Worm (Caenorhabditis elegans): ENCODE results near the gene C09G1.4.
A peak's percentile ranks its signal among the peaks of the same experiment; 100 is the strongest.

C09G1.4 gene

DNA sequence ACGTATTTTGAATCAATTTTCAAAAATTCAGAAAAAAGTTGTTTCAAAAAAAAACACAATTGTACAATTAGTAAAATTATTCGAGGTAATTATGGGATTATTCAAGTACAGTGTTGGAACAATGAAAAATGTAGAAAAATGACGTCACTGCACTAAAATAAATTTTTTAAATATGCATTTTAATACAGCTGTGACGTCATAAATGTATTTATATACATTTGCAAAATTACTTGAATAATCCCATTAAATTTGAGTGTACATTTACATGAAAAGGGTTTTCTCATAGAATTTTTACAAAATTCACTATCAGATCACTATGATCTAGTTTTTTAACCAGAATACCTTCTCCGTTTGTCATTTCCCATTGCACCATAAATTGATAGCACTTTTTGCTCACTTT, 17.9 kb downstream of the C09G1.4 start:
- TF ChIP-seq mbf-1 (tag; optimal IDR thresholded peaks at IDR 0.05) (no peak), lin-11 (tag; optimal IDR thresholded peaks at IDR 0.05) (no peak), peb-1 (tag; optimal IDR thresholded peaks at IDR 0.05) (no peak), gmeb-1 (tag; optimal IDR thresholded peaks at IDR 0.05) (no peak), ceh-82 (tag; optimal IDR thresholded peaks at IDR 0.05) (no peak), sma-9 (GFP tag; optimal IDR thresholded peaks at IDR 0.05) (no peak), sma-9 (tag; optimal IDR thresholded peaks at IDR 0.05) (no peak), Y55F3AM.14 (GFP tag; optimal IDR thresholded peaks at IDR 0.05) (no peak)

ce11 chrX:15983288-15983687, 23.1 kb downstream of the C09G1.4 start:
- TF ChIP-seq elt-1 (tag; optimal IDR thresholded peaks at IDR 0.05) (no peak), ceh-82 (tag; optimal IDR thresholded peaks at IDR 0.05) (no peak), nhr-10 (tag; optimal IDR thresholded peaks at IDR 0.05) (no peak), egl-27 (tag; optimal IDR thresholded peaks at IDR 0.05) (no peak), nhr-11 (tag; optimal IDR thresholded peaks at IDR 0.05) (no peak), snpc-4 (tag; optimal IDR thresholded peaks at IDR 0.05) (peak; percentile 13), blmp-1 (tag; optimal IDR thresholded peaks at IDR 0.05; ENCODE audit: insufficient read depth) (no peak), nhr-129 (tag; optimal IDR thresholded peaks at IDR 0.05) (peak; percentile 47), mbf-1 (tag; optimal IDR thresholded peaks at IDR 0.05) (peak; percentile 22), unc-55 (GFP tag; optimal IDR thresholded peaks at IDR 0.05) (peak; percentile 62), ceh-16 (tag; optimal IDR thresholded peaks at IDR 0.05) (no peak), lsy-2 (tag; optimal IDR thresholded peaks at IDR 0.05) (peak in 1 of 2 experiments; percentile 40), skn-1 (tag; optimal IDR thresholded peaks at IDR 0.05) (no peak), sma-3 (GFP tag; optimal IDR thresholded peaks at IDR 0.05) (peak; percentile 20), lin-13 (GFP tag; optimal IDR thresholded peaks at IDR 0.05) (no peak), F13H6.1 (tag; optimal IDR thresholded peaks at IDR 0.05) (no peak), zag-1 (tag; optimal IDR thresholded peaks at IDR 0.05) (no peak), gmeb-1 (tag; optimal IDR thresholded peaks at IDR 0.05) (no peak), R02D3.7 (tag; optimal IDR thresholded peaks at IDR 0.05) (no peak), lin-39 (tag; optimal IDR thresholded peaks at IDR 0.05) (no peak), elt-3 (tag; optimal IDR thresholded peaks at IDR 0.05) (no peak), crh-2 (tag; optimal IDR thresholded peaks at IDR 0.05) (peak; percentile 54), Y55F3AM.14 (GFP tag; optimal IDR thresholded peaks at IDR 0.05) (no peak), fos-1 (tag; optimal IDR thresholded peaks at IDR 0.05) (peak; percentile 19), nhr-25 (tag; optimal IDR thresholded peaks at IDR 0.05) (no peak), sem-4 (tag; optimal IDR thresholded peaks at IDR 0.05) (no peak), alr-1 (tag; optimal IDR thresholded peaks at IDR 0.05) (no peak), sma-9 (GFP tag; optimal IDR thresholded peaks at IDR 0.05) (no peak), sma-9 (tag; optimal IDR thresholded peaks at IDR 0.05) (no peak), unc-39 (tag; optimal IDR thresholded peaks at IDR 0.05) (no peak), dmd-4 (tag; optimal IDR thresholded peaks at IDR 0.05) (peak; percentile 44), nhr-21 (tag; optimal IDR thresholded peaks at IDR 0.05) (peak; percentile 48), nhr-237 (tag; optimal IDR thresholded peaks at IDR 0.05) (no peak)

- TF ChIP-seq Y55F3AM.14 (GFP tag; optimal IDR thresholded peaks at IDR 0.05) (no peak), dmd-4 (tag; optimal IDR thresholded peaks at IDR 0.05) (no peak), lin-39 (tag; optimal IDR thresholded peaks at IDR 0.05) (no peak), elt-3 (tag; optimal IDR thresholded peaks at IDR 0.05) (no peak), nhr-11 (tag; optimal IDR thresholded peaks at IDR 0.05) (no peak), elt-1 (tag; optimal IDR thresholded peaks at IDR 0.05) (no peak), ztf-4 (tag; optimal IDR thresholded peaks at IDR 0.05) (no peak), ztf-11 (tag; optimal IDR thresholded peaks at IDR 0.05) (no peak), unc-39 (tag; optimal IDR thresholded peaks at IDR 0.05) (no peak), nhr-25 (tag; optimal IDR thresholded peaks at IDR 0.05) (no peak), peb-1 (tag; optimal IDR thresholded peaks at IDR 0.05) (no peak), lsy-2 (tag; optimal IDR thresholded peaks at IDR 0.05) (no peak), ztf-1 (GFP tag; conservative IDR thresholded peaks at IDR 0.05) (no peak), F13H6.1 (tag; optimal IDR thresholded peaks at IDR 0.05) (no peak), nhr-21 (tag; optimal IDR thresholded peaks at IDR 0.05) (no peak)
Measured at ce11 chrX:15982630-15983029, 23.8 kb downstream of the C09G1.4 start, which contains the start of gene C09G1.2. C09G1.2 (minus strand) TSS chrX:15982730.

DNA sequence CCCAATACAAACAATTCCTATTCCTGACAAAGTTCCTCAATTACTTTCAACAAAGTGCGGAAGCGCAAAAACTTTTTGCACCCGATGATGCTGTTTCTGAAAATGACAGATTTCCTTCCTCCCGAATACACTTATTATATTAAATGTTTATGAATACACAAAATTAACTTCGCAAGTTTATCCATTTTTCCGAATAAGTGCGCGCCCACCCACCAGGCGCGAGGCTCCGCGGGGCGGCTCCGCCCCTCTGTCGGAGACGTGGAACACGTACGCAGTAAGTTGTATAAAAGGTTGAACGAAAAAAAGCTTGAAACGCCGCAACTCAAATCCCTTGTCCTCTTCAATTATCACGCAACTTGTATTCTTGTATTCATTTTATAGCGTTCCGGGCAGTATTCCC, 47.7 kb downstream of the C09G1.4 start, which contains the start of gene C09G1.5:
Gene C09G1.5, plus strand, starts transcription at position 301 of the 400 bp plus-strand sequence.
- TF ChIP-seq lin-13 (GFP tag; optimal IDR thresholded peaks at IDR 0.05) (no peak), crh-2 (tag; optimal IDR thresholded peaks at IDR 0.05) (no peak), mab-5 (tag; optimal IDR thresholded peaks at IDR 0.05) (no peak), nhr-129 (tag; optimal IDR thresholded peaks at IDR 0.05) (no peak), zag-1 (tag; optimal IDR thresholded peaks at IDR 0.05) (no peak), R02D3.7 (tag; optimal IDR thresholded peaks at IDR 0.05) (no peak)
